Fruit fly (Drosophila melanogaster) whole organism, embryonic: ENCODE measurements around the gene CG32686.
A peak's percentile ranks its signal among the peaks of the same experiment; 100 is the strongest.

Experiments used
- CG10274 ChIP-seq: fragments of 200-800 bp; sonication (Bioruptor generic); optimal IDR thresholded peaks from 3 replicates; lab custom pipeline; 2017; ENCODE audit warnings: missing biosample characterization, mild to moderate bottlenecking, missing genetic modification characterization
- CG11085 ChIP-seq: fragments of 200-800 bp; sonication (Bioruptor generic); IDR thresholded peaks from 2 replicates; pipeline ENCODE4 v1.3.6; 2022; ENCODE audit warnings: missing biosample characterization, missing genetic modification characterization
- CG11696 ChIP-seq: fragments of 200-800 bp; sonication (Bioruptor generic); IDR thresholded peaks from 2 replicates; pipeline ENCODE4 v1.3.6; 2022; ENCODE audit warnings: missing biosample characterization, missing genetic modification characterization
- CG12219 ChIP-seq: fragments of 200-800 bp; sonication (Bioruptor generic); optimal IDR thresholded peaks from 3 replicates; lab custom pipeline; 2018; ENCODE audit warnings: missing biosample characterization, mild to moderate bottlenecking, missing genetic modification characterization
- CG12391 ChIP-seq: fragments of 200-800 bp; sonication (Bioruptor generic); optimal IDR thresholded peaks from 3 replicates; lab custom pipeline; 2018; ENCODE audit warnings: missing biosample characterization, mild to moderate bottlenecking, missing genetic modification characterization, moderate library complexity
- CG16815 ChIP-seq: fragments of 200-800 bp; sonication (Bioruptor generic); optimal IDR thresholded peaks from 3 replicates; lab custom pipeline; 2017; ENCODE audit warnings: missing biosample characterization, mild to moderate bottlenecking, missing genetic modification characterization
- CG16863 ChIP-seq: fragments of 200-800 bp; sonication (Bioruptor generic); optimal IDR thresholded peaks from 3 replicates; lab custom pipeline; 2016; ENCODE audit warnings: missing biosample characterization, missing genetic modification characterization
- CG17361 ChIP-seq: fragments of 200-800 bp; sonication (Bioruptor generic); IDR thresholded peaks from 3 replicates; pipeline ENCODE4 v1.3.6; 2022; ENCODE audit warnings: missing biosample characterization, missing genetic modification characterization
- CG2120 ChIP-seq: fragments of 200-800 bp; sonication (Bioruptor generic); optimal IDR thresholded peaks from 3 replicates; lab custom pipeline; 2016; ENCODE audit warnings: missing biosample characterization, missing genetic modification characterization
- CG2199 ChIP-seq: fragments of 200-800 bp; sonication (Bioruptor generic); IDR thresholded peaks from 3 replicates; pipeline ENCODE4 v1.3.6; 2022; ENCODE audit warnings: missing biosample characterization, missing genetic modification characterization
- CG31365 ChIP-seq: fragments of 200-800 bp; sonication (Bioruptor generic); optimal IDR thresholded peaks from 2 replicates; lab custom pipeline; 2018; ENCODE audit warnings: missing biosample characterization, mild to moderate bottlenecking, missing genetic modification characterization
- CG3281 ChIP-seq: fragments of 200-800 bp; sonication (Bioruptor generic); optimal IDR thresholded peaks from 3 replicates; lab custom pipeline; 2017; ENCODE audit warnings: missing biosample characterization, mild to moderate bottlenecking, missing genetic modification characterization
- CG3407 ChIP-seq: fragments of 200-800 bp; sonication (Bioruptor generic); optimal IDR thresholded peaks from 2 replicates; lab custom pipeline; 2018; ENCODE audit warnings: missing biosample characterization, mild to moderate bottlenecking, missing genetic modification characterization
- CG34422 ChIP-seq: fragments of 200-800 bp; sonication (Bioruptor generic); IDR thresholded peaks from 3 replicates; pipeline ENCODE4 v1.3.6; 2022; ENCODE audit warnings: missing biosample characterization, missing genetic modification characterization
- CG3995 ChIP-seq: fragments of 200-800 bp; sonication (Bioruptor generic); optimal IDR thresholded peaks from 3 replicates; lab custom pipeline; 2016; ENCODE audit warnings: missing biosample characterization, missing genetic modification characterization
- CG4328 ChIP-seq: fragments of 200-800 bp; sonication (Bioruptor generic); optimal IDR thresholded peaks from 3 replicates; lab custom pipeline; 2017; ENCODE audit warnings: missing biosample characterization, missing genetic modification reagents, missing genetic modification characterization
- CG4360 ChIP-seq: fragments of 200-800 bp; sonication (Bioruptor generic); IDR thresholded peaks from 2 replicates; pipeline ENCODE4 v1.3.6; 2022; ENCODE audit warnings: missing biosample characterization, missing genetic modification characterization
- CG4707 ChIP-seq: fragments of 200-800 bp; sonication (Bioruptor generic); optimal IDR thresholded peaks from 2 replicates; lab custom pipeline; 2018; ENCODE audit warnings: missing biosample characterization, mild to moderate bottlenecking, missing genetic modification characterization, moderate library complexity
- CG7271 ChIP-seq: fragments of 200-800 bp; sonication (Bioruptor generic); optimal IDR thresholded peaks from 2 replicates; lab custom pipeline; 2018; ENCODE audit warnings: missing biosample characterization, mild to moderate bottlenecking, missing genetic modification characterization, moderate library complexity
- CG7786 ChIP-seq: fragments of 200-800 bp; sonication (Bioruptor generic); optimal IDR thresholded peaks from 2 replicates; lab custom pipeline; 2016; ENCODE audit warnings: missing biosample characterization, missing genetic modification characterization
- CG8924 ChIP-seq: fragments of 200-800 bp; optimal IDR thresholded peaks from 3 replicates; lab custom pipeline; 2019; ENCODE audit warnings: missing biosample characterization, mild to moderate bottlenecking, missing genetic modification characterization, moderate library complexity
- CG9727 ChIP-seq: fragments of 200-800 bp; sonication (Bioruptor generic); optimal IDR thresholded peaks from 3 replicates; lab custom pipeline; 2017; ENCODE audit warnings: missing biosample characterization, mild to moderate bottlenecking, missing genetic modification characterization
- D ChIP-seq, 2 experiments: fragments of 200-800 bp in 1 of 2; fragments of >200 bp in 1 of 2; sonication (Bioruptor generic) in 1 of 2; optimal IDR thresholded peaks; 2 replicates in 1 of 2; 3 replicates in 1 of 2; lab custom pipeline; 2017; ENCODE audit warnings: mild to moderate bottlenecking in 1 of 2, missing biosample characterization in 1 of 2, missing genetic modification characterization in 1 of 2, missing genetic modification reagents in 1 of 2
- Dip3 ChIP-seq: fragments of 200-800 bp; sonication (Bioruptor generic); optimal IDR thresholded peaks from 3 replicates; lab custom pipeline; 2016; ENCODE audit warnings: missing biosample characterization, missing genetic modification characterization
- Eip74EF ChIP-seq, 2 experiments: fragments of 200-800 bp in 1 of 2; fragments of >200 bp in 1 of 2; sonication (Bioruptor generic) in 1 of 2; optimal IDR thresholded peaks; 2 replicates each; lab custom pipeline; 2017 to 2019; ENCODE audit warnings: missing biosample characterization in 2 of 2, missing genetic modification characterization in 2 of 2, mild to moderate bottlenecking in 1 of 2, moderate library complexity in 1 of 2
- Max ChIP-seq: fragments of 200-800 bp; sonication (Bioruptor generic); optimal IDR thresholded peaks from 2 replicates; lab custom pipeline; 2016; ENCODE audit warnings: missing biosample characterization, mild to moderate bottlenecking, missing genetic modification characterization
- Myb ChIP-seq: fragments of 200-800 bp; sonication (Bioruptor generic); optimal IDR thresholded peaks from 2 replicates; lab custom pipeline; 2016; ENCODE audit warnings: missing biosample characterization, missing genetic modification characterization
- Scr ChIP-seq: fragments of 200-800 bp; sonication (Bioruptor generic); IDR thresholded peaks from 2 replicates; pipeline ENCODE4 v1.3.6; 2022; ENCODE audit warnings: missing biosample characterization, missing genetic modification characterization; ENCODE audit not compliant: partially characterized antibody
- Six4 ChIP-seq: fragments of 200-800 bp; sonication (Bioruptor generic); optimal IDR thresholded peaks from 2 replicates; lab custom pipeline; 2016; ENCODE audit warnings: missing biosample characterization, missing genetic modification characterization
- Xbp1 ChIP-seq: fragments of 200-800 bp; sonication (Bioruptor generic); optimal IDR thresholded peaks from 3 replicates; lab custom pipeline; 2016; ENCODE audit warnings: missing biosample characterization, mild to moderate bottlenecking, missing genetic modification characterization
- aop ChIP-seq: fragments of 200-800 bp; sonication (Bioruptor generic); IDR thresholded peaks from 2 replicates; pipeline ENCODE4 v1.3.6; 2022; ENCODE audit warnings: missing biosample characterization, missing genetic modification characterization
- az2 ChIP-seq: fragments of 200-800 bp; sonication (Bioruptor generic); optimal IDR thresholded peaks from 3 replicates; lab custom pipeline; 2016; ENCODE audit warnings: missing biosample characterization, missing genetic modification characterization
- caup ChIP-seq: fragments of 200-800 bp; sonication (Bioruptor generic); optimal IDR thresholded peaks from 3 replicates; lab custom pipeline; 2017; ENCODE audit warnings: missing biosample characterization, mild to moderate bottlenecking, missing genetic modification characterization, moderate library complexity; ENCODE audit not compliant: severe bottlenecking
- chif ChIP-seq, 2 experiments: fragments of 200-800 bp; sonication (Bioruptor generic); optimal IDR thresholded peaks; 3 replicates each; lab custom pipeline; 2016; ENCODE audit warnings: missing biosample characterization in 2 of 2, missing genetic modification characterization in 2 of 2
- chm ChIP-seq: fragments of 200-800 bp; sonication (Bioruptor generic); IDR thresholded peaks from 2 replicates; pipeline ENCODE4 v1.3.6; 2022; ENCODE audit warnings: missing biosample characterization, missing genetic modification characterization
- crol ChIP-seq: fragments of 200-800 bp; sonication (Bioruptor generic); IDR thresholded peaks from 2 replicates; pipeline ENCODE4 v1.3.6; 2022; ENCODE audit warnings: missing biosample characterization, missing genetic modification characterization
- dimm ChIP-seq: fragments of 200-800 bp; sonication (Bioruptor generic); IDR thresholded peaks from 2 replicates; pipeline ENCODE4 v1.3.6; 2022; ENCODE audit warnings: missing biosample characterization, missing genetic modification characterization
- ewg ChIP-seq: fragments of 200-800 bp; sonication (Bioruptor generic); optimal IDR thresholded peaks from 3 replicates; lab custom pipeline; 2017; ENCODE audit warnings: mild to moderate bottlenecking, missing biosample characterization, missing genetic modification reagents, missing genetic modification characterization
- gem ChIP-seq: fragments of 200-800 bp; sonication (Bioruptor generic); optimal IDR thresholded peaks from 2 replicates; lab custom pipeline; 2019; ENCODE audit warnings: missing biosample characterization, mild to moderate bottlenecking, missing genetic modification characterization, moderate library complexity
- grn ChIP-seq: fragments of 200-800 bp; sonication (Bioruptor generic); optimal IDR thresholded peaks from 3 replicates; lab custom pipeline; 2017; ENCODE audit warnings: missing biosample characterization, missing genetic modification characterization
- jigr1 ChIP-seq: fragments of 200-800 bp; sonication (Bioruptor generic); IDR thresholded peaks from 3 replicates; pipeline ENCODE4 v1.3.6; 2022; ENCODE audit warnings: missing biosample characterization, missing genetic modification characterization
- kay ChIP-seq: fragments of 200-800 bp; sonication (Bioruptor generic); optimal IDR thresholded peaks from 2 replicates; lab custom pipeline; 2016; ENCODE audit warnings: missing biosample characterization, missing genetic modification characterization
- lilli ChIP-seq: fragments of 200-800 bp; sonication (Bioruptor generic); optimal IDR thresholded peaks from 3 replicates; lab custom pipeline; 2016; ENCODE audit warnings: missing biosample characterization, missing genetic modification characterization
- oc ChIP-seq: fragments of 200-800 bp; sonication (Bioruptor generic); optimal IDR thresholded peaks from 2 replicates; lab custom pipeline; 2018; ENCODE audit warnings: missing biosample characterization, mild to moderate bottlenecking, missing genetic modification characterization, moderate library complexity
- tio ChIP-seq: fragments of 200-800 bp; sonication (Bioruptor generic); optimal IDR thresholded peaks from 2 replicates; lab custom pipeline; 2017; ENCODE audit warnings: missing biosample characterization, missing genetic modification characterization, inconsistent platforms
- unc-4 ChIP-seq: fragments of 200-800 bp; sonication (Bioruptor generic); IDR thresholded peaks from 2 replicates; pipeline ENCODE4 v1.3.6; 2022; ENCODE audit warnings: missing biosample characterization, missing genetic modification characterization; ENCODE audit not compliant: partially characterized antibody
- wor ChIP-seq: fragments of 200-800 bp; sonication (Bioruptor generic); IDR thresholded peaks from 2 replicates; pipeline ENCODE4 v1.3.6; 2022; ENCODE audit warnings: missing biosample characterization, missing genetic modification characterization
- zen ChIP-seq: fragments of 200-800 bp; sonication (Bioruptor generic); optimal IDR thresholded peaks from 3 replicates; lab custom pipeline; 2018; ENCODE audit warnings: missing biosample characterization, mild to moderate bottlenecking, missing genetic modification characterization, moderate library complexity

Gene CG32686

DNA sequence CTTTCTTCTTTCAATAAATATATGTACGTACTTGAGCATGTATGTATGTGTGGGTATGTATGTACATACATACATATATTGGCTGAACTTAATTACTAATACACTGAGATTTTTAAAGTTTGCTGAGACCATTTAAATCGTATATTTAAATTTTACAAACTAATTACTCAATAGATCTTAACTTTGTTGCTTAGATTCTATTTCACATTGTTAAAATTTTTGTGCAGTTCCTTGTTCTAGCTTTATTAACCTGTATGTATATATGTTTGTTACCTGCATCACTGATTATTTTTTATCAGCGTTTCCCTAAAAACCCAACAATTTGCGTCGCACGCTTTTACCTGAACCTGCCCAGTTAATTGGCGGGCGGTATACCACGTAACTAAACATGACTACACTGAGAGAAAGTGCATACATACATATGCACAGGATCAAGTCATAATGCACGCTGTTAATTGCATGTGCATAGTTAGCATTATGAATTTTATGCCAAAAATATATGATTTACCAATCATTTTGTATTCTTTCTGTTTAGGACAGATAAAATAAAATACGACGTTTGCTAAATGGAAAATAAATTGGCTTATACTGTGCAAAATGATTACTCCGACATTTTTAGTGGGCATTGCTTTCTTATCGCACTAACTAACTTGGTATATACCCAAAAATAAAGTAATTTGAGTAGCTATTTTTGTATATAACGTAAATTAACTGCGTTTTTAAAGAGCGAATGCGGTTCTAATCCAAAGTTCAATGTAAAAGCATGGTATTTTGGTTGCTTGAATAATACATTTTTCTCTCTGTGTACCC is 12.4 kb downstream of the CG32686 start (continued):
- TF ChIP-seq CG12391 (tag; lab: Kevin White, UChicago) (peak; percentile 37), zen (tag; lab: Kevin White, UChicago) (no peak), CG2199 (GFP tag; lab: Robert Waterston, UW) (no peak), az2 (GFP tag; lab: Kevin White, UChicago) (peak; percentile 35), Dip3 (no peak), CG10274 (no peak), kay (GFP tag; lab: Kevin White, UChicago) (no peak), CG4707 (no peak), grn (no peak), CG12219 (GFP tag; lab: Kevin White, UChicago) (peak; percentile 2), CG31365 (tag; lab: Kevin White, UChicago) (no peak), CG11696 (GFP tag; lab: Robert Waterston, UW) (no peak), dimm (GFP tag; lab: Robert Waterston, UW) (no peak), wor (GFP tag; lab: Robert Waterston, UW) (no peak), CG16815 (GFP tag; lab: Kevin White, UChicago) (peak; percentile 12), CG4360 (no peak), crol (GFP tag; lab: Robert Waterston, UW) (no peak), D (optimal IDR thresholded peaks at IDR 0.05; lab: Kevin White, UChicago) (no peak), D (GFP tag; optimal IDR thresholded peaks at IDR 0.05; lab: Kevin White, UChicago) (peak; percentile 27), chif (GFP tag; optimal IDR thresholded peaks at IDR 0.05; lab: Kevin White, UChicago) (peak; percentile 2 to 7), Myb (GFP tag; lab: Kevin White, UChicago) (peak; percentile 8), CG3407 (GFP tag; lab: Kevin White, UChicago) (no peak), CG34422 (peak; percentile 33; the same call in 1 of the 3 replicates), CG2120 (GFP tag; lab: Kevin White, UChicago) (peak; percentile 26), oc (tag; lab: Kevin White, UChicago) (no peak), Max (GFP tag; lab: Kevin White, UChicago) (no peak), unc-4 (GFP tag; lab: Robert Waterston, UW) (no peak), CG3281 (GFP tag; lab: Kevin White, UChicago) (peak; percentile 13), CG7271 (tag; lab: Kevin White, UChicago) (no peak), Six4 (GFP tag; lab: Kevin White, UChicago) (peak; percentile 2), chm (GFP tag; lab: Robert Waterston, UW) (no peak), jigr1 (GFP tag; lab: Robert Waterston, UW) (0 out of 3 replicates have a peak, but pooled peaks have one; percentile 27), CG16863 (GFP tag; lab: Kevin White, UChicago) (peak; percentile 5), ewg (peak; percentile 21), caup (GFP tag; lab: Kevin White, UChicago) (no peak), CG9727 (peak; percentile 60), CG11085 (GFP tag; lab: Robert Waterston, UW) (no peak), Xbp1 (GFP tag; lab: Kevin White, UChicago) (peak; percentile 41), lilli (GFP tag; lab: Kevin White, UChicago) (peak; percentile 26), Eip74EF (GFP tag; optimal IDR thresholded peaks at IDR 0.05; lab: Kevin White, UChicago) (no peak), CG17361 (GFP tag; lab: Robert Waterston, UW) (peak; percentile 77), gem (tag; lab: Kevin White, UChicago) (peak; percentile 44), CG3995 (GFP tag; lab: Kevin White, UChicago) (no peak), CG4328 (GFP tag; lab: Kevin White, UChicago) (peak; percentile 5), CG7786 (GFP tag; lab: Kevin White, UChicago) (no peak), aop (no peak), CG8924 (tag; lab: Kevin White, UChicago) (peak; percentile 17), tio (GFP tag; lab: Kevin White, UChicago) (peak; percentile 31), Scr (no peak)
